Fruit fly (Drosophila melanogaster): ENCODE results near the gene spri.

The spri gene

dm6 chrX:10473510-10474212 lies 111.6 kb downstream of the spri start, which contains the start of gene CG2889 (continued):
- TF ChIP-seq lov (optimal IDR thresholded peaks at IDR 0.05): no peak
- TF ChIP-seq lov (GFP tag; IDR thresholded peaks at IDR 0.05): 0 out of 3 replicates have a peak, but pooled peaks have one; percentile 26
- no peak for TF ChIP-seq CG11560 (tag; IDR thresholded peaks at IDR 0.05)
- TF ChIP-seq CG14860 (GFP tag; IDR thresholded peaks at IDR 0.05; ENCODE audit: partially characterized antibody): peak; percentile 38; the same call in 1 of the 3 replicates
- TF ChIP-seq ci (GFP tag; IDR thresholded peaks at IDR 0.05): peak; percentile 59; the same call in 2 of the 3 replicates
- peak; percentile 59; the same call in 2 of the 3 replicates for TF ChIP-seq CG6791 (GFP tag; IDR thresholded peaks at IDR 0.05; ENCODE audit: partially characterized antibody)
- no peak for TF ChIP-seq Doc2 (GFP tag; IDR thresholded peaks at IDR 0.05)
- no peak for TF ChIP-seq Hsf (GFP tag; optimal IDR thresholded peaks at IDR 0.05)
- peak; percentile 62 for TF ChIP-seq CG16813 (GFP tag; IDR thresholded peaks at IDR 0.05; ENCODE audit: partially characterized antibody)
- no peak for TF ChIP-seq danr (GFP tag; IDR thresholded peaks at IDR 0.05)
- TF ChIP-seq CG8290 (GFP tag; optimal IDR thresholded peaks at IDR 0.05): peak; percentile 1
- TF ChIP-seq CG8290 (tag; optimal IDR thresholded peaks at IDR 0.05): peak in 1 of 2 experiments; percentile 56
- peak; percentile 65; the same call in 1 of the 2 replicates for TF ChIP-seq Bgb (GFP tag; IDR thresholded peaks at IDR 0.05; ENCODE audit: partially characterized antibody)
- TF ChIP-seq CG8765 (GFP tag; IDR thresholded peaks at IDR 0.05): no peak
- TF ChIP-seq pzg (GFP tag; optimal IDR thresholded peaks at IDR 0.05): peak; percentile 58
- peak; percentile 60 for TF ChIP-seq CG13287 (GFP tag; IDR thresholded peaks at IDR 0.05; ENCODE audit: partially characterized antibody)
- no peak for TF ChIP-seq CG10147 (GFP tag; optimal IDR thresholded peaks at IDR 0.05)
- no peak for TF ChIP-seq cad (GFP tag; optimal IDR thresholded peaks at IDR 0.05)
- no peak for TF ChIP-seq prd (optimal IDR thresholded peaks at IDR 0.05)
- peak; percentile 47; the same call in 1 of the 3 replicates for TF ChIP-seq prd (GFP tag; IDR thresholded peaks at IDR 0.05)
- TF ChIP-seq knrl (GFP tag; IDR thresholded peaks at IDR 0.05; ENCODE audit: partially characterized antibody): peak; percentile 69; the same call in 2 of the 3 replicates
- TF ChIP-seq CG10462 (GFP tag; optimal IDR thresholded peaks at IDR 0.05): no peak
- peak; percentile 61 for TF ChIP-seq Ets97D (GFP tag; optimal IDR thresholded peaks at IDR 0.05)
- TF ChIP-seq CG2712 (tag; optimal IDR thresholded peaks at IDR 0.05): peak; percentile 68
- TF ChIP-seq Hr78 (GFP tag; optimal IDR thresholded peaks at IDR 0.05): no peak
- no peak for TF ChIP-seq CG7928 (GFP tag; optimal IDR thresholded peaks at IDR 0.05)
- TF ChIP-seq fru (optimal IDR thresholded peaks at IDR 0.05): no peak
- TF ChIP-seq Hmx (GFP tag; optimal IDR thresholded peaks at IDR 0.05): no peak
- no peak for TF ChIP-seq CG1233 (GFP tag; optimal IDR thresholded peaks at IDR 0.05)
- no peak for TF ChIP-seq Aef1 (GFP tag; IDR thresholded peaks at IDR 0.05)
- peak; percentile 18 for TF ChIP-seq CoRest (tag; optimal IDR thresholded peaks at IDR 0.05)
- peak; percentile 40; the same call in 1 of the 2 replicates for TF ChIP-seq CG6272 (GFP tag; IDR thresholded peaks at IDR 0.05)
- no peak for TF ChIP-seq CG7271 (tag; optimal IDR thresholded peaks at IDR 0.05)
- peak; percentile 2 for TF ChIP-seq CG8924 (tag; optimal IDR thresholded peaks at IDR 0.05)
- TF ChIP-seq CG15601 (tag; optimal IDR thresholded peaks at IDR 0.05): no peak
- TF ChIP-seq Scr (GFP tag; IDR thresholded peaks at IDR 0.05; ENCODE audit: partially characterized antibody): peak; percentile 67
- TF ChIP-seq CG11247 (GFP tag; IDR thresholded peaks at IDR 0.05): no peak
- TF ChIP-seq mam (GFP tag; optimal IDR thresholded peaks at IDR 0.05): peak; percentile 29
- peak; percentile 50; the same call in 2 of the 3 replicates for TF ChIP-seq Opbp (GFP tag; IDR thresholded peaks at IDR 0.05; ENCODE audit: partially characterized antibody)
- TF ChIP-seq CG32532 (GFP tag; IDR thresholded peaks at IDR 0.05): peak; percentile 32; the same call in 1 of the 2 replicates
- peak; percentile 26; the same call in 1 of the 3 replicates for TF ChIP-seq zfh1 (GFP tag; IDR thresholded peaks at IDR 0.05)
- peak; percentile 46 for TF ChIP-seq CG15514 (GFP tag; optimal IDR thresholded peaks at IDR 0.05)
- TF ChIP-seq gsb-n (tag; optimal IDR thresholded peaks at IDR 0.05): peak; percentile 30
- peak; percentile 8 for TF ChIP-seq CG12391 (tag; optimal IDR thresholded peaks at IDR 0.05)
- TF ChIP-seq Side (GFP tag; optimal IDR thresholded peaks at IDR 0.05): no peak
- TF ChIP-seq Max (GFP tag; optimal IDR thresholded peaks at IDR 0.05): no peak
- TF ChIP-seq CG1602 (GFP tag; optimal IDR thresholded peaks at IDR 0.05): no peak
- peak; percentile 17 for TF ChIP-seq HLH54F (GFP tag; optimal IDR thresholded peaks at IDR 0.05)
- TF ChIP-seq CG1529 (GFP tag; optimal IDR thresholded peaks at IDR 0.05): no peak
- TF ChIP-seq gcm2 (GFP tag; optimal IDR thresholded peaks at IDR 0.05): no peak

All from whole organism, embryonic.